Fruit fly (Drosophila melanogaster): ENCODE results near the gene CG14020.

The CG14020 gene

dm6 chr2L:5517393-5517792, at the start of gene CG14020:
TSS of gene CG14020 (plus strand) at chr2L:5517737.
- TF ChIP-seq CG17801 (GFP tag; optimal IDR thresholded peaks at IDR 0.05; ENCODE audit: partially characterized antibody) = no peak

DNA sequence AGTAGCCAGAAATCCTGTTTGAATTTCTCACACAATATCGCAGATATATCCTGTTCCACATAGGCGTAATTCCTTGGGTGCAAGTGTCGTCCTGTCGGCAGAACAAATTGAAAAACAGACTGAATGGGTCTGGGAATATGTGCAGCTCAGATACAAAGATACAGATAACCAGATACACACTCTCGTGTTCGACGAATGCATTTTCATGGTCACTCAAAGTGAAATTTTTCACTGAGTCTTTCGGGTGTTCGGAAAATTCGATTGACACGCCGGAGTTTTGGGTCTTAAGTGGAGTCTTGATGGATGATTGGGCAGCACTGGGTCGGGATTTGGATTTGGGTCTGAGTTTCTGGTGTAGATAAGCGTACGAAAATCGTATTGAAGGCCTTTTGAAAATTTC, 49.7 kb upstream of the CG14020 start:
- TF ChIP-seq CG17801 (GFP tag; optimal IDR thresholded peaks at IDR 0.05; ENCODE audit: partially characterized antibody) = no peak

DNA sequence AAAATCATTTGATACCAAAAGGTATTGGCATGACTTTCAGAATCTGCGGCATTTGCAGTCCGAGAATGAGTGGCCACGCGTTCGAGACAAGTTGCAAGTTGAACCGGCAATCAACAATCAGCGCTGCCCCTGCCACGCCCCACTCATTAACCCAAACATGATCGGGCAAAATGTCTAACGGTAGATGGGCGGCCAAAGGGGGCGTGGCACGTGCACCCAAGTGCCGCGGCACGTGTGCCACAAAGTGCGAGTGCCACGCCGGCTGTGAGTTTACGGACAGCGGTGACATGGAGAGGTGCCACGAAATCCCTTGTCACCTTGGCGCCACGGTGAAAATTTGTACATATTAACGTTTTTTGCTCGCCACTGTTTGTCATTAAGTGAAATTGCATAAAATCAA, 48.1 kb upstream of the CG14020 start:
- no peak for TF ChIP-seq CG17801 (GFP tag; optimal IDR thresholded peaks at IDR 0.05; ENCODE audit: partially characterized antibody)

- no peak for TF ChIP-seq CG17801 (GFP tag; optimal IDR thresholded peaks at IDR 0.05; ENCODE audit: partially characterized antibody)
Measured at dm6 chr2L:5473880-5474446, 43.6 kb upstream of the CG14020 start.

DNA sequence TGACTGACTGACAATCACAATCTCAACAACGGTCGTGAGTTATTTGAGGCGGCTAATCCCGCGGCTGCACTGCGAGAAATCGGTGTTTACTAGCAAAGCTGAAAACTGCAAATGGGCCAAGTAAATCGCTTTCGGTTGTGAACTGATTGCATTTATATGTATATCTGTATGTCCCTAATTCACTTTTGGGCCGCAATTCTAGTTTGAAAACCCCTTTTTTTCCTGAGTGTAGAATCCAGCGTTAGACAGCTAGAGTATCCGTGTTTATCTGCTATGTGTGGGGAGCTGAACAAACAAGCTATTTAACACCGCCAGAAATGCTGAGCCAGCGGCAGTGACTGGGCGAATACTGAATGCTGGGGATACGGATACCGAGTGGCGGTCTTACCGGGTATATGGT, 40.8 kb upstream of the CG14020 start:
- no peak for TF ChIP-seq CG17801 (GFP tag; optimal IDR thresholded peaks at IDR 0.05; ENCODE audit: partially characterized antibody)

dm6 chr2L:5478273-5478672, 39.3 kb upstream of the CG14020 start:
- TF ChIP-seq CG17801 (GFP tag; optimal IDR thresholded peaks at IDR 0.05; ENCODE audit: partially characterized antibody) = no peak

dm6 chr2L:5479128-5479527, 38.4 kb upstream of the CG14020 start:
- TF ChIP-seq CG17801 (GFP tag; optimal IDR thresholded peaks at IDR 0.05; ENCODE audit: partially characterized antibody) = no peak

DNA sequence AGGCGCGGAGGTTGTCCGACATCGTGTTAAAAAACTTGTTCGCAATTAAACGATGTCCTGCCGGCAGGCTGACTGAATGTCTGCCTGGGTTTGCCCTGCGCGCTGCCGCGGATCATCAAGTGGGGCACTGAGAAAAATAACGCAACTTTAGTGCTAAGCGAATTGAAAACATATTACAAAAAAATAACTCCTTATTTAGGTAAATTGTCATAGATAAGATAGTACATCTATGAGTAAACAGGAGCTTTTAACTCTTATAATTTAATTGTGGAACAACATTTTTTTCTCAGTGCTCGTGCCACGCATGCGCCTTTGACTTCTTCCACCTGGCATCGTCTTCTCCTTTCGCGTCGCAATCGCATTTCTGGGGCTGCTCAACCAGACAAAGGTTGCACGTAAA, 37.6 kb upstream of the CG14020 start:
- TF ChIP-seq CG17801 (GFP tag; optimal IDR thresholded peaks at IDR 0.05; ENCODE audit: partially characterized antibody) = no peak

- no peak for TF ChIP-seq CG17801 (GFP tag; optimal IDR thresholded peaks at IDR 0.05; ENCODE audit: partially characterized antibody)
Measured at dm6 chr2L:5483093-5483492, 34.4 kb upstream of the CG14020 start.

DNA sequence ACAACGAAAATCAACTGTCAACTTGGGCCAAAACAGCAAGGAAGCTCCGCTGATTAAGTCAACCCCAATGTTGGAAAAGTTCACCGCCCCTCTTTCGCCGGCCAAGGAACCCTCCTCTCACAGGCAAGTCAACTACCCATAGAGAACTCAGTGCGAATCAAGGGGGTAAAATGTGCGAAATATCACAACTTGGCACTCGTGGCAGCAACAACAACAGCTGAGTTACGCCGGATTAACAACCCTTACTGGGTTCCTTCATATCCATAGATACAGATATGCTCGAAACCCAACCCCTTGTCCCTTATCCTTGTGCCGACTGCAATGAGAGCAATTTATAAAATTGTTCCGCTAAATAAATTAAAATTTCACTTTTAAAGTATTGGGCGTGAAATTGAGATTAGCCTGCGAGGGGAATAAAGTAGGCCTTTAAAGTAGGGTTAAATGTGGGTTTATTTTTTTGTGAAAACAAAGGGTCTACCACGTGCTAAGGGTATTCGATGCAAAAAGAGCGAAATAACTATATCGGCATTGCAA, 28.4 kb upstream of the CG14020 start:
- no peak for TF ChIP-seq CG17801 (GFP tag; optimal IDR thresholded peaks at IDR 0.05; ENCODE audit: partially characterized antibody)

DNA sequence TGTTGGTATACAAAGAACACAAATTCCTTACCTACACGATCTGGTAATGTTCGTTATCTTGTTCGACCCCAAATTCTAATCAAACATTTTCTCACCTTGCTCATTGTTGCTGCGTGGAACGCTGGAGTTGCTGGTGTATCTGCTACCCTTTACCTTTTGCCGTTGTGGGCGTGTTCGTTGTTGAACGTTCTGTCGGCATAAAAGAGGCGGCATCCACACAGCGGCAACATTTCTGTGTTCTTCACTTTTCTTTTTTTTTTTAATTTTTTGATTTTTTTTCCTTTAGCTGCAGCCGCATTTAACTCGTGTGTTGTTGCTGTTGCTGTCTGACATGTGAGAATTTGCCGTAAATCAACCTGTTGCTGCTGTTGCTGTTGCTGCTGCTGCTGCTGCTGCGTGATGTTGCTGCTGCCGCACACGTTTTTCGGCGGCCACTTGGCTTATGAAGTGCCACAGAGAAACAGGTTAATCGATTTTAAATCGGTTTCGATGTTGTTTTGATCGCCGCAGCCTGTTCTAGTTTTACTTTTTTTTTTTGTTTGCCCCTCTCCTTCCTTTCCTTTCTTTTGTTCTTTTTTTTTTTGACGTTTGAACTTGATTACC, 27.7 kb upstream of the CG14020 start:
- TF ChIP-seq CG17801 (GFP tag; optimal IDR thresholded peaks at IDR 0.05; ENCODE audit: partially characterized antibody) = no peak

DNA sequence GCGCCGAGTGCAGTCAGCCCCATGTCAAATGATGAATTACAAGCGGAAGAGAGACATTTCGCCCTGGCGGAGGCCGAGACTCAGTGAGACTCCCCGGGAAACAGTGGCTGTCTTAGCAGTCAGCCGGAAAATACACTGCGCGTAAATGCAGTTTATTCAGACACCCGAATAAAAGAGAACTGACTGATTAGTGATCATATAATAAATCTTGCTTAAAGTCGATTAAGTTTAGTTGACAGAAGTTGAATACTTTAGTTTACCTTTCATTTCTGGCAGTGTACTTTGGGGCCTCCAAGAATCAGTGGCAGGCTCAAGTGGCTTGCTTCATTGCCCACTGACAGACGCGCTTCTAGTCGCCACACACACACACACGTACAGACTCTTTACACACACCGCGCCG, 26.3 kb upstream of the CG14020 start:
- no peak for TF ChIP-seq CG17801 (GFP tag; optimal IDR thresholded peaks at IDR 0.05; ENCODE audit: partially characterized antibody)

DNA sequence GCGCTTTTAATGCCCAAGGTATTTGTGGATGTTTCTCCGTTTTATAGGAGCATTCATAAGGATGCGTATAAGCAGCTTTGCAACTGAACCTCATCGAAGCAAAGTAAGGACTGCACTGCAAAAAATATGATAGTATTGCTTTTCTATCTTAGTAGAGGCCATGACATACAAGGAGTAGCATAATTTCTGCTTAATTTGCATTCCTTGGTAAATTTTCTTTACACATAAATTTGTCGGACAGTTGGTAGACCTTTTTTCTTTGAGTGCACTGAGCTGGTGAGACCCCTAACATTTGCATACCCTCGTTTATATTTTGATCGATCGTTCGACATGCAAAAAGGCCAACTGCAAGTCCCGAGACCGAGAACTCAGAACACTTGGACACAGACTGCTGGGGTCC, 24.6 kb upstream of the CG14020 start:
- TF ChIP-seq CG17801 (GFP tag; optimal IDR thresholded peaks at IDR 0.05; ENCODE audit: partially characterized antibody) = no peak

dm6 chr2L:5493907-5494404, 23.6 kb upstream of the CG14020 start:
- TF ChIP-seq CG17801 (GFP tag; optimal IDR thresholded peaks at IDR 0.05; ENCODE audit: partially characterized antibody) = no peak

DNA sequence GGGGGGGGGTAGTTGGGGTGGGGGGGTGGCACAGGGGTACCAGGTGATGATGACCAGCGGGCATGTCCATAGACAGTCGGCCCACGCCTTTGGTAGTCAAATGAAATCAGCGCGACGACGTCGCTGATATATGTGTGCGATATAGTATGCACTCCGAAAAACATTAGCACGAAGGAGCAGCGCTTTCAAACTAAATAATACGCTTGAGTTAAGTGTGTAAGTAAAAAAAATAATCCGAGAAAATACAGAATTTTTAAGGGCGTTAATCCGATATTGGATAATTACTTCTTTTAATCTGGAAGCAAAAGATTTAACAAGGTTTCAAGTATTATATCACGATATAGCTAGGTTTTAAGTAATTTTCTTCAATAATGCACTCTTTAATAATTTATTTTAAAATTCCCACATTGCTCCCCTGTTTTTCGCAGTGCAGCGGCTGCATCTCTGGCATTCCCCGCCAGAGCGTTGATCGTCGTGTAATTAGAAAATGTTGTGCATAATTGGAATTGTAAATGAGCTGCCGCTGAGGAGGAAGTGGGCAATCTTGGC, 22.7 kb upstream of the CG14020 start:
- no peak for TF ChIP-seq CG17801 (GFP tag; optimal IDR thresholded peaks at IDR 0.05; ENCODE audit: partially characterized antibody)

DNA sequence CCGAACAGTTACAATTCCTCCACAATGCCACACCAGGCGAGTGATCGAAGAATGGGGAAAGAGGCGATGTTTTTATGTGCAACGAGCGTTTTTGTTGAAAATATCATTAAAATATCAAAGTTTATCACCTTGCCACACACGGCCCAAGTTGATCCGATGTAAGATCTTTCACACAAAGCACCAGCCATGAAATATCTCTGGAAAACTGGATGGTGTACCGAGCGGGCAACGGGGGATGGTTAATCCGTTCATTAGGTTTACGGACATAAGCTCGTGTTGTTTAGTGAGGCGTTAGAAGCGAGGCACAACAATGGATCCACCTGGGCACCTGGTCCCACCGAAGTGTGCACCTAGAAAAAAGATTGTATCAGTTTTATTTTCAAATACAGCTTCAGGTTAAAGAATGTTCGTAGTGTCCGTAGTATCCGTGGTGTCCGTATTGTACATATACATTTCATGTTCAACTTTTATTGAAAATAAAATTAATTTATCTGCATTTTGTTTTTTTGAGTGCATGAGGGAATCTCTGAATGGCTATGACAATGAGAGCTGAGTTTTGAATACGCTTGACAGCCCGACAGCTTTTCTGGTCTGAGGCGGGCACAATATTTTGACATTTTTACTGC, 21.0 kb upstream of the CG14020 start:
- no peak for TF ChIP-seq CG17801 (GFP tag; optimal IDR thresholded peaks at IDR 0.05; ENCODE audit: partially characterized antibody)

Data from ovary, adult (tissue).